Fruit fly (Drosophila melanogaster) whole organism: ENCODE data around the gene Tengl3.

Experiments used
- CG8478 ChIP-seq: fragments of >200 bp; optimal IDR thresholded peaks from 2 replicates; lab custom pipeline; 2018; ENCODE audit warnings: inconsistent platforms
- Dll ChIP-seq: fragments of >200 bp; optimal IDR thresholded peaks from 2 replicates; lab custom pipeline; 2017
- EcR ChIP-seq, 2 experiments: fragments of >200 bp; optimal IDR thresholded peaks; 2 replicates each; lab custom pipeline; 2017; ENCODE audit warnings: missing biosample characterization in 2 of 2, missing genetic modification characterization in 2 of 2, missing genetic modification reagents in 2 of 2
- pan ChIP-seq: fragments of >200 bp; optimal IDR thresholded peaks from 2 replicates; lab custom pipeline; 2017
- psq ChIP-seq: fragments of >200 bp; optimal IDR thresholded peaks from 2 replicates; lab custom pipeline; 2017
- usp ChIP-seq: fragments of >200 bp; optimal IDR thresholded peaks from 2 replicates; lab custom pipeline; 2017; ENCODE audit warnings: missing biosample characterization, missing genetic modification characterization, mixed read lengths

The Tengl3 gene

DNA sequence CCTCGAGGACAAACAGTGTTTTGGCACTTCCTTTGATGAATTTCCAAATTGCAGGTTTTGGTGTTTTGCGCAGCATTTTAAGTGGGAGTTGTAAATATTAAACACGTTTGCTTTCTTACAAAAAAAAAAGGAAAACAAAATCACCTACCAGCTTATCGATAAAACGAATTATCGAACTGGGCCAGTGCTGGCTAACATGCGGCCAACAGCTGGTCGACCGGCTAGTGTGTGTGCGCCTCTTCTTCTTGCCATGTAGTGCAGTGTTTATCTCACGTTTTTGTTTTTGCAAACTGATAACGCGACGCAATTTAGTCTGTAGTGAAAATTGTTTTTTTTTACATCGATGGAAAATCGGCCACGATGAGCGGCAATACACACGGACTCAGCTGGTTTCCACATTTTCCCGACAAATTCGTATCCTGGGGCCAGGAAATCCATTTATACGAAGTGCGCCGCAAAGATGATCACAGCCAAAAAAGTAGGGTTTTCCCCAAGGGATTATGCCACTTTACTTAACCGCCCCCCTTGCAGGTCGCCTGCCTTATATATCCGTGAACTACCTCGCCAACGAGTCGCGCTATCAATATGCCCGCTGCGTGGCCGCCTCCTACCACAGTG, 20.9 kb downstream of the Tengl3 start, which contains the start of the genes CG15386, CG42371 and mio:
Gene CG15386, minus strand, starts transcription at position 180 of the 618 bp plus-strand sequence.
Gene CG42371, minus strand, starts transcription at position 180 of the 618 bp plus-strand sequence.
Gene mio, plus strand, starts transcription at position 224 of the 618 bp plus-strand sequence.
- TF ChIP-seq CG8478 (lab: Kevin White, UChicago): no peak
- TF ChIP-seq psq (lab: Kevin White, UChicago): no peak
- TF ChIP-seq usp (GFP tag; lab: Kevin White, UChicago): no peak
- no peak for TF ChIP-seq pan (lab: Kevin White, UChicago)

DNA sequence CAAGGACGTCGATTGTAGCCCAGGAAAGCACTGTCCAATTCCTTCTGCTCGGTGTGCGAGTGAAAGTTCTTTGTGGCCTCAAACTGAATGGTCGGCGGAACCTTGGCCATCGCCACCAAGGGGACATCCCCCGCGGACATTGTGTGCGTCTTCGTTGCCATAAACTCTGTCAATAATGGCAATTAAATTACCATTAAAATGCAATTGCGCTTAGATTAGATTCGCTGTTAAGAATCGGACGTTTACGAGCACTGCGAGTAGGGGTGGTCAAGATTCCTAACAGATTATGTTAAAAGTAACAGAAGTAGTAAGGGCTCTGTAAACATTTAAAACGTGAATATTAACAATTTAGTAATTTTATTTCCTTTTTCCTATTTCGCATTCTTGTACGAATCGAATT, 22.0 kb downstream of the Tengl3 start, which contains the start of gene daed:
Gene daed, minus strand, starts transcription at position 247 of the 400 bp plus-strand sequence.
- TF ChIP-seq usp (GFP tag; lab: Kevin White, UChicago): no peak
- no peak for TF ChIP-seq CG8478 (lab: Kevin White, UChicago)
- no peak for TF ChIP-seq psq (lab: Kevin White, UChicago)
- no peak for TF ChIP-seq Dll (lab: Kevin White, UChicago)
- no peak for TF ChIP-seq EcR (GFP tag; optimal IDR thresholded peaks at IDR 0.05; lab: Kevin White, UChicago)

DNA sequence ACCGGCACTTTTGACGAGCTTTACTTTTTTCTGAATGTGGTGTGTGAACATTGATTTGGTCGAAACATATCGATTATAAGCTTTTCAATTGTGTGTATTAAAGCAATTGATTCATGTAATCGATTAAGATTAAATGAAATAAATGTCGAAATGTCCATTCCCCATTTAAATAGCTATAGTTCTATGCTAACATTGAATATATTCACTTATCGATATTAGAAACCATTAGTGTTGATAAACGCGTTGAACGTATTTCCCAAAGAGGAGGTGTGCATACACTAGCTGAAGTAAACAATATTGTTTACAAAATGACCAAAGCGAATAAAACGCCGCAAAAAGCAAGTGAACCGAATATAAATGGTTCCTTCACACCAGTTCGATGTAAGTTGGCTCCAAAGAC, 24.0 kb downstream of the Tengl3 start, which contains the start of the genes Uch and CG34174:
Gene Uch, minus strand, starts transcription at position 208 of the 400 bp plus-strand sequence.
Gene CG34174, plus strand, starts transcription at position 263 of the 400 bp plus-strand sequence.
- TF ChIP-seq pan (lab: Kevin White, UChicago) (no peak), Dll (lab: Kevin White, UChicago) (no peak), CG8478 (lab: Kevin White, UChicago) (no peak), usp (GFP tag; lab: Kevin White, UChicago) (no peak), psq (lab: Kevin White, UChicago) (no peak), EcR (GFP tag; optimal IDR thresholded peaks at IDR 0.05; lab: Kevin White, UChicago) (no peak)

DNA sequence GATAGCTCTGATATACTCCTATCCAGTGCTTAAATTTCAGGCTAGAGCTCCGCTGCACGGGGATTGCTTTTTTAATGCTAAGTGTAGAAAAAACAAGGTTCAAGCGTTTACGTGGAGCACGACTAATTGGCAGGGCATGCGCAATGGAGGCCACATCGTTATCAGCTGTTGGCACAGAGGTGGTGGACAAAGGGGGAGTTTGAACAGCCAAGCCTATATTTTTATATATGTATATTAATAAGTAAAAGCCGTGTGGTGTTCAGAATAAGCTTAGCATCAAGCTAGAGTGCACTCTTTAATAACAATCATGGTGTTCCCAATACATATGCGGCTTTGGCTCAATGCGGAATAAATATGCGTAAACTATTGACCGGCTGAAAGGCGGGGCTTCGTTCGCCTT, 25.6 kb downstream of the Tengl3 start, which contains the start of gene CG15385:
Gene CG15385, minus strand, starts transcription at position 94 of the 400 bp plus-strand sequence.
- no peak for TF ChIP-seq EcR (GFP tag; optimal IDR thresholded peaks at IDR 0.05; lab: Kevin White, UChicago)
- no peak for TF ChIP-seq CG8478 (lab: Kevin White, UChicago)
- TF ChIP-seq usp (GFP tag; lab: Kevin White, UChicago): no peak
- no peak for TF ChIP-seq psq (lab: Kevin White, UChicago)
- TF ChIP-seq pan (lab: Kevin White, UChicago): no peak
- no peak for TF ChIP-seq Dll (lab: Kevin White, UChicago)

DNA sequence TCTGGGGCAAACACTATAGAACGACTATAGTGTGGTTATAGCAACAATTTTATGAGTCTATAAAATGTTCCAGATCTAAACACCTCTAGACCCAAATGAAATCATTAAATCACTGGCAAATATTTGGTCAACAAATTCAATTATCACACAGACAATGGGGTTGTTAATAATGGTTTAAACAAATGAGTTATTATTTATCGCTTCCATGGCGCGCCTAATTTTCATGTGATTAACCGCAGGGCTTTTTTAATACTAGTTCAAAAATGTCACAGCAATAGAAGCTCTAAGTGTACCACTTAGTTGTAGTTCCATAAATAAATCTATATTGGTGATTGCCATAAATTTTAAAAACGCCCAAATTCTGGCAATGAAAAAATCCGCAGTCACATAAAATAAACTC, 29.0 kb downstream of the Tengl3 start, which contains the start of gene CG33124:
Gene CG33124, minus strand, starts transcription at position 101 of the 400 bp plus-strand sequence.
- TF ChIP-seq pan (lab: Kevin White, UChicago) (no peak), psq (lab: Kevin White, UChicago) (no peak), Dll (lab: Kevin White, UChicago) (no peak), EcR (GFP tag; optimal IDR thresholded peaks at IDR 0.05; lab: Kevin White, UChicago) (no peak), usp (GFP tag; lab: Kevin White, UChicago) (no peak), CG8478 (lab: Kevin White, UChicago) (no peak)

DNA sequence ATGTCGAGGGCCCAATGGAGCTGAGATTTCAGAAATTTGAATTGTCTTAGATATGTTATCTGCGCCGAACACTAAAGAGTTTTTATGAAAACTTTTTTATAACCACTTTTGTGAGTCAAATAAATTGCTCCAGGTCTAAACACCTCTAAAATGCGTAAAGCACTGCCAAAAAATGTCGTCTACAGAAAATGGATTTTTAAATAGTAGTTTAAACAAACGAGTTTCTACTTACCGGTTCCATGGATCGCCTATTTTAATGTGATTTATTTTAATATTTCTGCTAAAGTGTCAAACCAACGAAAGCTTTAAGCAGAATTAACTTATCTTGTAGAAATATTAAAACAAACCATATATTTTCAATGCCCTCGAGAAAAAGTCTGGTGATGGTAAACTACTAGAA, 32.0 kb downstream of the Tengl3 start, which contains the start of gene CG31668:
Gene CG31668, minus strand, starts transcription at position 101 of the 400 bp plus-strand sequence.
- TF ChIP-seq CG8478 (lab: Kevin White, UChicago) (no peak), usp (GFP tag; lab: Kevin White, UChicago) (no peak), Dll (lab: Kevin White, UChicago) (no peak), psq (lab: Kevin White, UChicago) (no peak), pan (lab: Kevin White, UChicago) (no peak), EcR (GFP tag; optimal IDR thresholded peaks at IDR 0.05; lab: Kevin White, UChicago) (no peak)

DNA sequence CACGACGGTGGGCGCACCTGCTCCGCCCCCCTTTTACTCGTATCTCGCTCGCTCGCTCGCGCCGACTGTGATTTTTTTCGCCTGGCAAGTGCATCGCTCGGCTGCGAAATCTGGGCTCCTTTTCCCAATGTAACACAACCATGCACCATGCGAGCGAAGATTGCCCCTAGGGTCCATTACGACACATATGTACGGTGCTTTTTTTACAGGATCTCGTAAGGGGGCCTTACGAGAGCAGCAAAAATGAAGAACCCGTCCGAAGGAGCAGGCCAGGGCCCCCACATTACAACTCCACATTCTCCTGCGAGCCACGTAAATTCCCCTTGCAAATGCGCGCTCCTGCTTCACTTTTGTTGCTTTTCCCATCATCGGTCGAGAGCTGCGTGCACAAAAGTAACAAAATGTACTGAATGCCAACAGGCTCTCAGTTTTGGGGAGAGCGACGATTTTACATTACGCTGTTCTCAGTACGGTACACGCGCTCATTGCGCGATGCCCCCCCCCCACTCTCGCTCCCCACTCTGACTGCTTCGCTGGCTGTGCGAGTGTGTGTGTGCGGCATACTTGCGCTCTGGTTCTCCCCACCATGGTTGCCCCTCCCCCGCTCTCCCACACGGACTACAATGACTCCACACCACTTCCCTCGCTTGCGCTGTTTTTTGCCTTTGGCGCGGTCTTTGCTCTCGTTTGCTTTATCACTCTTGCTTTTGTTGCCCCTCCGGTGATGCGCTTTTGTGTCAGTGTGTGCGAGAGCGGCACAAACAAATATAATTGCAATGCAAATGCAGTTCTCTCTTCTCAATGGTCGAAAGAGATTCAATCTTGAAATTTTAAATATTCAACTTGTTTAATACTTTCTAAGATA, 35.0 kb downstream of the Tengl3 start:
- TF ChIP-seq CG8478 (lab: Kevin White, UChicago) (no peak), EcR (GFP tag; optimal IDR thresholded peaks at IDR 0.05; lab: Kevin White, UChicago) (peak; percentile 98 to 99), psq (lab: Kevin White, UChicago) (no peak), usp (GFP tag; lab: Kevin White, UChicago) (no peak), Dll (lab: Kevin White, UChicago) (no peak), pan (lab: Kevin White, UChicago) (no peak)

DNA sequence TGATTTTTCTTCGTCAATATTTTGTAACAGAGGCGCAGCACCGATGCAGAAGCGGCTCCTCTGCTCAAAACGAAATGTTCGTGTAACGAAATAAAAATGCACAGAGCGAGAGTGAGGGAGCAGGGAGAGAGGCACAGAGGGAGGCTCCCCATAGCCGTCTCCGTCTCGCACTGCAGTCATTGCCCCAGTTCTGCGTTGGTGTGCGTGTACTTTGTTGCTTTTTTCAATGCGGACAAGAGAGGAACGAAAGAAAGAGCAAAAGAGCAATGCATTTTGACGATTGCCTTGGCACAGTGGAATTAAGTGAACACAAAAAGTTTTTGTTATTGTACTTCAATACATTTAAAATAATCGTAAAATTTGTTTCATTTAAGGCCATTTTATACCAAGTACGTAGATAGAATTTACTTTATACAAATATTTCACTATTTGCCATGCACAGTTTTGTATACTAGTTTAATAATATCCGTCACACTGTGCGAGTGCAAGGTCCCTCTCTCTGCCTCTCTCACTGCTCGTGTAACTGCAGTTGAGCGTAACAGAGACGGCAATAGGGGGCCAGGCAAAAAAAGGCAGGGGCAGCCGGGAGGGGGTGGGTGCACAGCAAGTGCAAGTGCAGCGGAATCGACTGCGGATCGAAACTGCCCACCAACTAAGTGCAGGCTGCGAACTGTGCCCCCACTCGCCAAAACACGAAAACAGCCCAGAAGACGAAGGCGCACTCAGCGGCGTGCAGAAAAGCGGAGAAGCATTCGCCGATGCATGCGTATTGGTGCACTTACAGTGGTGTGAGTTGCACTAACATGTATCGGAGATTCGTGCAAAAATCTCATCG, 35.8 kb downstream of the Tengl3 start:
- TF ChIP-seq usp (GFP tag; lab: Kevin White, UChicago): no peak
- peak; percentile 29 for TF ChIP-seq Dll (lab: Kevin White, UChicago)
- peak; percentile 98 for TF ChIP-seq EcR (GFP tag; optimal IDR thresholded peaks at IDR 0.05; lab: Kevin White, UChicago)
- TF ChIP-seq pan (lab: Kevin White, UChicago): no peak
- no peak for TF ChIP-seq psq (lab: Kevin White, UChicago)

DNA sequence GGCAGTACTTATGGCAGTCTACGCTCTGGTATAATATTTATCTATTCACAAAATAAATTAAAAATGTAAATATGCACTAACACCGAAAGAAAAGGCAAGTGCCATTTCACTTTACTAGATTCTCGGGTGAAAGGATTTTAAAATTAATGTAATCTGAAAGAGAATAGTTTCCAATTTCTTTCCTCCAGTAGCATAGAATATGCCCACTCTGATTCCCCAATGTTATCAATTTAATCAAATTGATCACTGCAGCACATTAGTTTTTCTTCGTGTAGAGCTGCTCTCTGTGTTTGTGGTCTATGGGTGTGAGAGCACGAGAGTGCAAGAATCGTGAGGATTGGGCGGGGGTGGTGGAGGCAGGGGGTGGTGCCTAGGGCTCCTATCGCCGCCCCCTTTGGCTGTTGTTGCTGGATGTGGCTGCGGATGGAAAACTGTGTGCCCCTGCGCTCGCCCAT, 36.9 kb downstream of the Tengl3 start:
- TF ChIP-seq psq (lab: Kevin White, UChicago) (no peak), CG8478 (lab: Kevin White, UChicago) (no peak), usp (GFP tag; lab: Kevin White, UChicago) (no peak), EcR (GFP tag; optimal IDR thresholded peaks at IDR 0.05; lab: Kevin White, UChicago) (peak in 1 of 2 experiments; percentile 82), Dll (lab: Kevin White, UChicago) (no peak), pan (lab: Kevin White, UChicago) (no peak)
